Worm (Caenorhabditis elegans): ENCODE measurements around the gene abts-4.

DNA sequence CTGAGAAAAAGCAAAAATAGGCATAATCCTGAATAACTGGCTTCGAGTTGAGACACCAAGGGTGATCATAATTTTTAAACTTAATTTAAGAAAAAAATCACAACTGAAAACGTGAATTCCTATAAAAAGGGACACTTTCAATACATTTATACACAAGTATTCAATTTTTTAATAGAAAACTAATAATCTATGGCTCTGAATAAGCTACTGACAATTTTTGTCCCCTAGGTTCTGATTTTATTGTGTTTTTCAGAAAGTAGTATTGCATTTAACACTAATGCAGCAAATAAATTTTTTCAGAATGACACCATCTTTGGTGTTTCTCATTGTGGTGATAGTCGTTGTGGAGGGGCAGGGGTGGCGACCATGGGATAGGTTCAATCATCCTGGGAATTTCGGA lies 48.3 kb downstream of the abts-4 start, which contains the start of gene nas-11:
- no peak for TF ChIP-seq sox-2 (GFP tag; IDR thresholded peaks at IDR 0.05)
- no peak for TF ChIP-seq ceh-48 (tag; optimal IDR thresholded peaks at IDR 0.05)
- TF ChIP-seq fkh-10 (GFP tag; optimal IDR thresholded peaks at IDR 0.05): no peak
- no peak for TF ChIP-seq ttx-3 (tag; optimal IDR thresholded peaks at IDR 0.05)
- TF ChIP-seq hlh-15 (tag; optimal IDR thresholded peaks at IDR 0.05): no peak
- TF ChIP-seq pqm-1 (tag; optimal IDR thresholded peaks at IDR 0.05): no peak

All from whole organism, late embryonic.